Worm (Caenorhabditis elegans): ENCODE results near the gene rps-1.

Gene rps-1

DNA sequence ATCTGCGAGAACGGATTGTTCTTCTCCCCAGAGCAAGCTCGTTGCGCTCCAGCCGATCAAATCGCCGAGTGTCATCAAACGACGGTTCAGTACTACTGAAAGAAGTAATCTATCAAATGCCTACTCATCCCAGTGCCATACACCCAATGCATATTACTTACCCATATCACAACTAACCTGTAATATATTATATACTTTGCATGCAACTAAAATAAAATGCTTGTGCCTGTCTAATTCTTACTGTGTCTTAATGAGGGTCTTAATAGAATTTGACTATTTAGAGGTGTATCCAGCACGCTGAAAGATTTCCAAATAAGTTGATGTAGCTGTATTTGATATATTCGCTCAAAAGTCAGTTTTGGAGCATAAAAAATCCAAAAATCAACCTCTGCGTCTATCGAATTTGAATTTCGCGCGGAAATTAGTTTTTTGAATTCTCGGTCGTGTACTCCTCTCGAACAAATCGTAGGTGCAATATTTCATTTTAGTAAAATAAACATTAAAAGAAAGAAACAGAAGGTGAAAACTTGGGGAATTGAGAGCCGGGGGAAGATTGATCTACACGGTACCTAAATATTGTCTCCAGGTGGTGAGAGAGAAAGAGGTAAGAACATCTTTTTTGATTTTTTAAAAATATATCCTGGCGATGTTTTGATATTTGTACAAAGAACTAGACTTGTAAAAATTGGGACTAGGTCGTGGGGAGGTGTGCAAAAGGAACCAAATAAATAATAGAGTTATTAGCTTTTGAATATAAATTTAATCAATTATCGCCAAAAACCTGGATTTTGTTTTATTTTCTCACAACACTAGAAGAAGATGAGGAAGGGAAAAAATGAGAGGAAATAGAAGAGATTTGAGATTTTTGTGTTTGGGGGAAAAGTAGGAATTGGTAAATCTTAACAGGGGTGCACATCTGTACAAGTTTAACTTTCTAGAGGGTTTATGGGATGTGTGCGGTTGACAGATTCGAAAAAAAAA, 15.7 kb downstream of the rps-1 start (continued):
- TF ChIP-seq dmd-9 (GFP tag; IDR thresholded peaks at IDR 0.05) = no peak
- peak; percentile 24 for TF ChIP-seq hlh-11 (tag; optimal IDR thresholded peaks at IDR 0.05)
- peak; percentile 8; the same call in 1 of the 2 replicates for TF ChIP-seq snpc-1.2 (GFP tag; IDR thresholded peaks at IDR 0.05)
- no peak for TF ChIP-seq lim-7 (GFP tag; IDR thresholded peaks at IDR 0.05)
- peak; percentile 40 for TF ChIP-seq F49E8.2 (tag; optimal IDR thresholded peaks at IDR 0.05; ENCODE audit: borderline replicate concordance)
- TF ChIP-seq lin-38 (GFP tag; IDR thresholded peaks at IDR 0.05) = peak; percentile 53; the same call in 1 of the 2 replicates
- TF ChIP-seq fkh-10 (GFP tag; optimal IDR thresholded peaks at IDR 0.05) = no peak
- no peak for TF ChIP-seq madf-9 (GFP tag; conservative IDR thresholded peaks at IDR 0.05)
- TF ChIP-seq set-16 (GFP tag; IDR thresholded peaks at IDR 0.05) = no peak
- no peak for TF ChIP-seq ztf-11 (tag; optimal IDR thresholded peaks at IDR 0.05)
- TF ChIP-seq gei-8 (GFP tag; optimal IDR thresholded peaks at IDR 0.05) = peak; percentile 67
- peak; percentile 54 for TF ChIP-seq Y5F2A.4 (GFP tag; optimal IDR thresholded peaks at IDR 0.05)
- no peak for TF ChIP-seq F44E2.7 (GFP tag; IDR thresholded peaks at IDR 0.05)
- TF ChIP-seq pha-4 (GFP tag; IDR thresholded peaks at IDR 0.05) = peak; percentile 33; the same call in 1 of the 2 replicates
- TF ChIP-seq pha-4 (tag; optimal IDR thresholded peaks at IDR 0.05) = no peak
- peak; percentile 47 for TF ChIP-seq nhr-10 (tag; optimal IDR thresholded peaks at IDR 0.05)
- TF ChIP-seq hlh-30 (tag; optimal IDR thresholded peaks at IDR 0.05; ENCODE audit: insufficient read depth) = no peak
- TF ChIP-seq ceh-28 (tag; optimal IDR thresholded peaks at IDR 0.05) = no peak
- peak; percentile 51 for TF ChIP-seq mdt-29 (GFP tag; IDR thresholded peaks at IDR 0.05)
- TF ChIP-seq lin-1 (GFP tag; IDR thresholded peaks at IDR 0.05) = peak; percentile 56; the same call in 1 of the 2 replicates
- no peak for TF ChIP-seq attf-4 (tag; optimal IDR thresholded peaks at IDR 0.05)
- peak; percentile 36 to 43 for TF ChIP-seq lsy-2 (tag; optimal IDR thresholded peaks at IDR 0.05)
- peak; percentile 20; the same call in 1 of the 2 replicates for TF ChIP-seq T26A8.4 (GFP tag; IDR thresholded peaks at IDR 0.05)
- TF ChIP-seq nhr-102 (tag; optimal IDR thresholded peaks at IDR 0.05) = peak; percentile 78
- TF ChIP-seq ztf-7 (tag; optimal IDR thresholded peaks at IDR 0.05) = no peak
- TF ChIP-seq daf-16 (GFP tag; optimal IDR thresholded peaks at IDR 0.05) = no peak
- TF ChIP-seq daf-16 (tag; optimal IDR thresholded peaks at IDR 0.05) = peak; percentile 39
- TF ChIP-seq madf-5 (GFP tag; IDR thresholded peaks at IDR 0.05) = 0 out of 4 replicates have a peak, but pooled peaks of 1 of the 2 experiments have one; percentile 4
- no peak for TF ChIP-seq ceh-62 (tag; optimal IDR thresholded peaks at IDR 0.05)
- TF ChIP-seq daf-19 (GFP tag; conservative IDR thresholded peaks at IDR 0.05) = 0 out of 2 replicates have a peak, but pooled peaks have one; percentile 28
- peak; percentile 57 for TF ChIP-seq dpl-1 (GFP tag; optimal IDR thresholded peaks at IDR 0.05)
- no peak for TF ChIP-seq skn-1 (tag; optimal IDR thresholded peaks at IDR 0.05)
- TF ChIP-seq sdz-12 (GFP tag; optimal IDR thresholded peaks at IDR 0.05) = peak; percentile 23
- no peak for TF ChIP-seq nhr-42 (GFP tag; IDR thresholded peaks at IDR 0.05)
- TF ChIP-seq hif-1 (tag; optimal IDR thresholded peaks at IDR 0.05) = peak in 1 of 2 experiments; percentile 50
- TF ChIP-seq php-3 (GFP tag; IDR thresholded peaks at IDR 0.05) = no peak
- peak; percentile 57 for TF ChIP-seq unc-130 (GFP tag; optimal IDR thresholded peaks at IDR 0.05)
- TF ChIP-seq nhr-48 (tag; optimal IDR thresholded peaks at IDR 0.05) = no peak
- no peak; the same call in 1 of the 2 replicates for TF ChIP-seq ceh-20 (GFP tag; IDR thresholded peaks at IDR 0.05)
- peak; percentile 39 for TF ChIP-seq dve-1 (tag; optimal IDR thresholded peaks at IDR 0.05; ENCODE audit: insufficient read depth)
- TF ChIP-seq aha-1 (tag) = peak; percentile 75
- peak; percentile 31; the same call in 1 of the 2 replicates for TF ChIP-seq zfp-3 (GFP tag; conservative IDR thresholded peaks at IDR 0.05)

All from whole organism, L4 larva.